Worm (Caenorhabditis elegans) whole organism, L4 larva: ENCODE data around the gene zfp-1.

ENCODE experiments used
- F10B5.3 ChIP-seq: sonication (generic microtip); optimal IDR thresholded peaks from 2 replicates; lab custom pipeline; 2016; ENCODE audit warnings: mild to moderate bottlenecking, missing genetic modification characterization, missing compliant biosample characterization
- F26F4.8 ChIP-seq: fragments of 200-800 bp; sonication (Bioruptor generic); conservative IDR thresholded peaks from 2 replicates; pipeline ENCODE4 v1.3.6; 2022; ENCODE audit warnings: missing genetic modification characterization, missing compliant biosample characterization
- R02D3.7 ChIP-seq: fragments of 150-350 bp; sonication (generic microtip); optimal IDR thresholded peaks from 3 replicates; lab custom pipeline; 2014; ENCODE audit warnings: missing biosample characterization, missing genetic modification characterization
- ama-1 ChIP-seq: fragments of 150-350 bp; optimal IDR thresholded peaks from 2 replicates; lab custom pipeline; 2014; ENCODE audit warnings: inconsistent platforms, mixed read lengths
- daf-12 ChIP-seq: fragments of 150-350 bp; optimal IDR thresholded peaks from 2 replicates; lab custom pipeline; 2014; ENCODE audit warnings: missing biosample characterization, missing genetic modification reagents, missing genetic modification characterization
- jun-1 ChIP-seq: fragments of 150-350 bp; optimal IDR thresholded peaks from 2 replicates; lab custom pipeline; 2014; ENCODE audit warnings: missing biosample characterization, missing genetic modification reagents, missing genetic modification characterization
- madf-5 ChIP-seq, 2 experiments: fragments of 200-800 bp; sonication (Bioruptor generic); IDR thresholded peaks; 2 replicates each; pipeline ENCODE4 v1.3.6; 2022; ENCODE audit warnings: missing compliant biosample characterization in 2 of 2, missing genetic modification characterization in 2 of 2
- nhr-11 ChIP-seq: fragments of 150-350 bp; optimal IDR thresholded peaks from 2 replicates; lab custom pipeline; 2014; ENCODE audit warnings: missing biosample characterization, missing genetic modification characterization
- nhr-25 ChIP-seq: sonication (generic microtip); optimal IDR thresholded peaks from 2 replicates; lab custom pipeline; 2017; ENCODE audit warnings: missing genetic modification characterization, mild to moderate bottlenecking, missing compliant biosample characterization, antibody characterized with exemption, moderate library complexity, borderline replicate concordance; ENCODE audit not compliant: insufficient read depth
- pha-4 ChIP-seq, 2 experiments: fragments of 150-350 bp in 1 of 2; fragments of 200-800 bp in 1 of 2; sonication (Bioruptor generic) in 1 of 2; IDR thresholded peaks in 1 of 2; optimal IDR thresholded peaks in 1 of 2; 2 replicates each; pipeline versions ENCODE4 v1.3.6 to Lab custom; 2014 to 2022; ENCODE audit warnings: missing genetic modification characterization in 2 of 2, missing genetic modification reagents in 2 of 2, missing biosample characterization in 1 of 2, missing compliant biosample characterization in 1 of 2
- unc-62 ChIP-seq, 3 experiments: fragments of 150-350 bp in 1 of 3; sonication (generic microtip); optimal IDR thresholded peaks in 2 of 3; peaks in 1 of 3; 1 replicate in 1 of 3; 2 replicates in 2 of 3; lab custom pipeline; 2014 to 2017; ENCODE audit warnings: missing biosample characterization in 3 of 3, missing genetic modification characterization in 3 of 3, missing genetic modification reagents in 3 of 3, missing genotype in 1 of 3

DNA sequence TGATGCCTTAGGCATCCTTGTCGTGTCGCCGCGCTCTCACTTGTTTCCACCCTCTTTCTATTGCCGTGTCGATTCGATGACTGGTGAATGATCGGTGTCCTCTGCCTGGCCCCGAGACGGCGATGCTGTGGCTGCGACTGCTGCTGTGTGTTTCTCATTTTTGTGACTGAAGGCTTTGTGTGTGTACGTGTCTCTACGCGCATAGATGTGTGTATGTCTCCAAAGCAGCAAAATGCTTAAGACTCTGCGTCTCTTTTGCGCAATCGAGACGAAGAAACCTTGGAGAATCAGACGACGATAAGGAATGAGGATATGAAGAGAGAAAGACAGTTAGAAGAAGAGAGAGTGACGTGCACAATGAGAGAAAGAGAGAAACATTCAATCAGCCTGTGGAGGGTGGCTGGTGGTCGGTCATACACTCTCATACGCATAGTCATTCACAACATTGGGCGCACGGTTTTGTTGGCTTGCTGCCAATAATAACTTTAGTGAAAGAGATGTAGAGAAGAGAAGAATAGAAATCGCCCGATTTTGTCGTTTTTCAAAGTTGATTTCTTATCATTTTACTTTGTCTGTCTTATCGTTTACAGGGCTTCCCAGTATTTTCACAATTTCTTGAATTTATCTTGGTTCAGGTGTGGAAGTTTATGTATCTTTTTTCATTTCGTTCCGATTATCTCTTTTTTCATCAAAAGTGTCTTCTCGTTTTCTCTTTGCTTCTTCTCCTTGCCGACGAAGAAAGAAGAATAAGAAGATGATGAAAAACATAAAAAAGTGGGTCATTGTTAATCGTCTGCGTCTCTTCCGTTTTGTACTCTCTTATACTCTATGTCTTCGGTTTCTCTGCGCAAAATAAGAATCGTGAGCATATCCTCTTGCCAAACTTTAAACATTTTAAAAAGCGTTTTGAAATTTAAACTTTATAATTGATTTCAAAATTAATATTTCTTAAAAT lies 10.8 kb downstream of the zfp-1 start:
- TF ChIP-seq pha-4 (GFP tag; IDR thresholded peaks at IDR 0.05; lab: Robert Waterston, UW) (peak; percentile 81), pha-4 (tag; optimal IDR thresholded peaks at IDR 0.05; lab: Kevin White, UChicago) (peak; percentile 86), F26F4.8 (GFP tag; lab: Robert Waterston, UW) (no peak), madf-5 (GFP tag; IDR thresholded peaks at IDR 0.05; lab: Robert Waterston, UW) (0 out of 4 replicates have a peak, but pooled peaks of 1 of the 2 experiments have one; percentile 5), nhr-11 (tag; lab: Kevin White, UChicago) (peak; percentile 96), ama-1 (lab: Kevin White, UChicago) (peak; percentile 42), unc-62 (GFP tag; optimal IDR thresholded peaks at IDR 0.05 in 1 of 2; lab: Kevin White, UChicago) (peak; percentile 43 to 100), unc-62 (tag; optimal IDR thresholded peaks at IDR 0.05; lab: Kevin White, UChicago) (peak; percentile 60), R02D3.7 (tag; lab: Kevin White, UChicago) (no peak), nhr-25 (tag; lab: Kevin White, UChicago) (peak; percentile 92), daf-12 (tag; lab: Kevin White, UChicago) (no peak), jun-1 (tag; lab: Kevin White, UChicago) (peak; percentile 94), F10B5.3 (tag; lab: Kevin White, UChicago) (peak; percentile 69)
